Worm (Caenorhabditis elegans) whole organism, midembryonic: Measurements from ENCODE around the gene ccm-3.

Experiments used
- klf-2 ChIP-seq: fragments of 200-800 bp; sonication (Bioruptor generic); conservative IDR thresholded peaks from 2 replicates; pipeline ENCODE4 v1.3.6; 2022; ENCODE audit warnings: missing genetic modification reagents, missing genetic modification characterization, missing compliant biosample characterization
- tab-1 ChIP-seq: fragments of 200-800 bp; sonication (Bioruptor generic); IDR thresholded peaks from 2 replicates; pipeline ENCODE4 v1.3.6; 2022; ENCODE audit warnings: missing genetic modification characterization, missing compliant biosample characterization

DNA sequence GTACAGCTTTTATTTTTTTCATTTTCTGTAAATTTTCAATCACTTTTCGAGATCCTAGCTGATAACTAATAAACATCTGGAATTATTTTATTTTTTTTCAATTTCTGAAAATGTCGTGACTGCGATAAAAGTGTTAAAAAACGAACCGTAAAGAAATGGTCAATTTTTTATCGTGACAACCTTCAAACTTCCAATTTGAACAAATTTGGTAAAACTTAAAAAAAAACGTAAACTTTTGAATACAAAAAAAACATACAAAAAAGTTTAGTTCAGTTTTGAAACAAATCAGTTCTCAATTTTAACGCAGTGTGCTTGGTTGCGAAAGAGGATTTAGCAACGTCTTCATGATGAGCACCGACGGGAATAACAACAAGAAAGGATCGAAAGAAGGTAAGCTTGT, 35.1 kb downstream of the ccm-3 start, which contains the start of gene C06A1.3:
- TF ChIP-seq klf-2 (no peak), tab-1 (GFP tag; lab: Robert Waterston, UW) (no peak)
